Worm (Caenorhabditis elegans) whole organism, L4 larva: ENCODE measurements around the gene baf-1.

ENCODE experiments used
- F10B5.3 ChIP-seq: sonication (generic microtip); optimal IDR thresholded peaks from 2 replicates; lab custom pipeline; 2016; ENCODE audit warnings: mild to moderate bottlenecking, missing genetic modification characterization, missing compliant biosample characterization
- F49E8.2 ChIP-seq: sonication (generic microtip); optimal IDR thresholded peaks from 2 replicates; lab custom pipeline; 2016; ENCODE audit warnings: missing compliant biosample characterization, mild to moderate bottlenecking, missing genetic modification characterization, borderline replicate concordance
- T20F7.1 ChIP-seq: fragments of 200-800 bp; sonication (Bioruptor generic); optimal IDR thresholded peaks from 2 replicates; lab custom pipeline; 2018; ENCODE audit warnings: mild to moderate bottlenecking, missing genetic modification characterization, missing compliant biosample characterization
- T26A8.4 ChIP-seq: fragments of 200-800 bp; sonication (Bioruptor generic); IDR thresholded peaks from 2 replicates; pipeline ENCODE4 v1.3.6; 2022; ENCODE audit warnings: missing genetic modification characterization, missing compliant biosample characterization
- Y105C5A.15 ChIP-seq: fragments of 200-800 bp; sonication (Bioruptor generic); IDR thresholded peaks from 2 replicates; pipeline ENCODE4 v1.3.6; 2022; ENCODE audit warnings: missing genetic modification characterization, missing compliant biosample characterization
- Y48G9A.11 ChIP-seq: fragments of 200-800 bp; sonication (Bioruptor generic); IDR thresholded peaks from 2 replicates; pipeline ENCODE4 v1.3.6; 2022; ENCODE audit warnings: missing genetic modification reagents, missing genetic modification characterization, missing compliant biosample characterization
- ZK337.2 ChIP-seq: fragments of 200-800 bp; sonication (Bioruptor generic); IDR thresholded peaks from 2 replicates; pipeline ENCODE4 v1.3.6; 2022; ENCODE audit warnings: missing genetic modification reagents, missing genetic modification characterization, missing compliant biosample characterization
- ZK546.5 ChIP-seq, 2 experiments: sonication (generic microtip); optimal IDR thresholded peaks; 2 replicates each; lab custom pipeline; 2017; ENCODE audit warnings: missing biosample characterization in 2 of 2, missing genetic modification characterization in 2 of 2
- aha-1 ChIP-seq: fragments of 150-350 bp; peaks from one replicate; lab custom pipeline; 2014; ENCODE audit warnings: missing biosample characterization, missing genetic modification characterization
- aly-2 ChIP-seq: sonication (generic microtip); optimal IDR thresholded peaks from 2 replicates; lab custom pipeline; 2018; ENCODE audit warnings: missing biosample characterization, missing genetic modification characterization
- ama-1 ChIP-seq: fragments of 150-350 bp; optimal IDR thresholded peaks from 2 replicates; lab custom pipeline; 2014; ENCODE audit warnings: inconsistent platforms, mixed read lengths
- ceh-20 ChIP-seq: fragments of 200-800 bp; sonication (Bioruptor generic); IDR thresholded peaks from 2 replicates; pipeline ENCODE4 v1.3.6; 2022; ENCODE audit warnings: missing genetic modification reagents, missing genetic modification characterization, missing compliant biosample characterization
- ceh-32 ChIP-seq: sonication (generic microtip); optimal IDR thresholded peaks from 2 replicates; lab custom pipeline; 2016; ENCODE audit warnings: mild to moderate bottlenecking, missing genetic modification characterization, missing compliant biosample characterization; ENCODE audit not compliant: poor library complexity
- ceh-62 ChIP-seq: sonication (generic microtip); optimal IDR thresholded peaks from 2 replicates; lab custom pipeline; 2017; ENCODE audit warnings: missing biosample characterization, missing genetic modification characterization
- ceh-82 ChIP-seq: sonication (generic microtip); optimal IDR thresholded peaks from 2 replicates; lab custom pipeline; 2017; ENCODE audit warnings: missing biosample characterization, missing genetic modification characterization
- ctbp-1 ChIP-seq: fragments of 200-800 bp; sonication (Bioruptor generic); IDR thresholded peaks from 2 replicates; pipeline ENCODE4 v1.3.6; 2022; ENCODE audit warnings: missing genetic modification reagents, missing genetic modification characterization, missing compliant biosample characterization
- daf-16 ChIP-seq, 3 experiments: sonication (generic microtip); optimal IDR thresholded peaks; 2 replicates each; lab custom pipeline; 2016 to 2017; ENCODE audit warnings: missing genetic modification characterization in 3 of 3, missing genetic modification reagents in 3 of 3, mild to moderate bottlenecking in 2 of 3, missing compliant biosample characterization in 2 of 3, missing biosample characterization in 1 of 3, moderate library complexity in 1 of 3
- dmd-8 ChIP-seq: fragments of 200-800 bp; sonication (Bioruptor generic); IDR thresholded peaks from 2 replicates; pipeline ENCODE4 v1.3.6; 2022; ENCODE audit warnings: missing genetic modification characterization, missing compliant biosample characterization
- dpl-1 ChIP-seq: fragments of 150-350 bp; optimal IDR thresholded peaks from 2 replicates; lab custom pipeline; 2014; ENCODE audit warnings: missing biosample characterization, missing genetic modification reagents, missing genetic modification characterization
- duxl-1 ChIP-seq: sonication (generic microtip); optimal IDR thresholded peaks from 2 replicates; lab custom pipeline; 2016; ENCODE audit warnings: mild to moderate bottlenecking, missing genetic modification characterization, moderate library complexity, missing compliant biosample characterization; ENCODE audit not compliant: poor library complexity
- egl-27 ChIP-seq: sonication (generic microtip); optimal IDR thresholded peaks from 3 replicates; lab custom pipeline; 2017; ENCODE audit warnings: missing biosample characterization, missing genetic modification reagents, missing genetic modification characterization
- egl-43 ChIP-seq: fragments of 200-800 bp; sonication (Bioruptor generic); IDR thresholded peaks from 2 replicates; pipeline ENCODE4 v1.3.6; 2022; ENCODE audit warnings: missing genetic modification reagents, missing genetic modification characterization, missing compliant biosample characterization
- fos-1 ChIP-seq: fragments of 150-350 bp; optimal IDR thresholded peaks from 2 replicates; lab custom pipeline; 2014; ENCODE audit warnings: missing biosample characterization, missing genetic modification characterization
- gei-8 ChIP-seq: fragments of 200-800 bp; sonication (Bioruptor generic); optimal IDR thresholded peaks from 2 replicates; lab custom pipeline; 2018; ENCODE audit warnings: mild to moderate bottlenecking, missing genetic modification characterization, missing compliant biosample characterization
- hif-1 ChIP-seq, 2 experiments: sonication (generic microtip); optimal IDR thresholded peaks; 2 replicates each; lab custom pipeline; 2016 to 2017; ENCODE audit warnings: missing compliant biosample characterization in 2 of 2, missing genetic modification characterization in 2 of 2, missing genetic modification reagents in 2 of 2, missing genotype in 2 of 2, mild to moderate bottlenecking in 1 of 2
- hlh-30 ChIP-seq: sonication (generic microtip); optimal IDR thresholded peaks from 2 replicates; lab custom pipeline; 2017; ENCODE audit warnings: antibody characterized with exemption, mild to moderate bottlenecking, missing genetic modification characterization, missing compliant biosample characterization; ENCODE audit not compliant: insufficient read depth
- lim-7 ChIP-seq: fragments of 200-800 bp; sonication (Bioruptor generic); IDR thresholded peaks from 2 replicates; pipeline ENCODE4 v1.3.6; 2022; ENCODE audit warnings: missing genetic modification characterization, missing compliant biosample characterization
- lin-13 ChIP-seq: fragments of 150-350 bp; optimal IDR thresholded peaks from 2 replicates; lab custom pipeline; 2014; ENCODE audit warnings: missing biosample characterization, missing genetic modification reagents, missing genetic modification characterization
- lin-15B ChIP-seq: fragments of 150-350 bp; sonication (generic microtip); optimal IDR thresholded peaks from 3 replicates; lab custom pipeline; 2014; ENCODE audit warnings: missing biosample characterization, missing genetic modification characterization
- lin-38 ChIP-seq: fragments of 200-800 bp; sonication (Bioruptor generic); IDR thresholded peaks from 2 replicates; pipeline ENCODE4 v1.3.6; 2022; ENCODE audit warnings: missing genetic modification reagents, missing genetic modification characterization, missing compliant biosample characterization
- lin-39 ChIP-seq: fragments of 150-350 bp; optimal IDR thresholded peaks from 2 replicates; lab custom pipeline; 2014; ENCODE audit warnings: missing biosample characterization, missing genetic modification reagents, missing genetic modification characterization
- madf-5 ChIP-seq, 2 experiments: fragments of 200-800 bp; sonication (Bioruptor generic); IDR thresholded peaks; 2 replicates each; pipeline ENCODE4 v1.3.6; 2022; ENCODE audit warnings: missing compliant biosample characterization in 2 of 2, missing genetic modification characterization in 2 of 2
- madf-9 ChIP-seq: fragments of 200-800 bp; sonication (Bioruptor generic); conservative IDR thresholded peaks from 2 replicates; pipeline ENCODE4 v1.3.6; 2022; ENCODE audit warnings: missing genetic modification reagents, missing genetic modification characterization, missing compliant biosample characterization
- mdt-29 ChIP-seq: fragments of 200-800 bp; sonication (Bioruptor generic); IDR thresholded peaks from 2 replicates; pipeline ENCODE4 v1.3.6; 2022; ENCODE audit warnings: missing genetic modification reagents, missing genetic modification characterization, missing compliant biosample characterization
- mxl-3 ChIP-seq: fragments of 200-800 bp; sonication (Bioruptor generic); optimal IDR thresholded peaks from 2 replicates; lab custom pipeline; 2018; ENCODE audit warnings: mild to moderate bottlenecking, missing genetic modification characterization, missing compliant biosample characterization
- nhr-10 ChIP-seq: fragments of 150-350 bp; optimal IDR thresholded peaks from 2 replicates; lab custom pipeline; 2014; ENCODE audit warnings: missing biosample characterization, missing genetic modification characterization
- nhr-102 ChIP-seq: sonication (generic microtip); optimal IDR thresholded peaks from 2 replicates; lab custom pipeline; 2016; ENCODE audit warnings: mild to moderate bottlenecking, missing genetic modification characterization, moderate library complexity, missing compliant biosample characterization
- nhr-111 ChIP-seq: fragments of 200-800 bp; sonication (Bioruptor generic); optimal IDR thresholded peaks from 2 replicates; lab custom pipeline; 2018; ENCODE audit warnings: mild to moderate bottlenecking, missing genetic modification characterization, missing compliant biosample characterization
- nhr-28 ChIP-seq: fragments of 150-350 bp; optimal IDR thresholded peaks from 2 replicates; lab custom pipeline; 2014; ENCODE audit warnings: missing biosample characterization, missing genetic modification characterization
- nhr-42 ChIP-seq: fragments of 200-800 bp; sonication (Bioruptor generic); IDR thresholded peaks from 2 replicates; pipeline ENCODE4 v1.3.6; 2022; ENCODE audit warnings: missing genetic modification characterization, missing compliant biosample characterization
- saeg-2 ChIP-seq: fragments of 200-800 bp; sonication (Bioruptor generic); IDR thresholded peaks from 2 replicates; pipeline ENCODE4 v1.3.6; 2022; ENCODE audit warnings: missing genetic modification reagents, missing genetic modification characterization, missing compliant biosample characterization
- sdz-12 ChIP-seq: fragments of 200-800 bp; sonication (Bioruptor generic); optimal IDR thresholded peaks from 2 replicates; lab custom pipeline; 2018; ENCODE audit warnings: mild to moderate bottlenecking, missing genetic modification characterization, missing compliant biosample characterization
- set-16 ChIP-seq: fragments of 200-800 bp; sonication (Bioruptor generic); IDR thresholded peaks from 2 replicates; pipeline ENCODE4 v1.3.6; 2022; ENCODE audit warnings: missing genetic modification reagents, missing genetic modification characterization, missing compliant biosample characterization
- skn-1 ChIP-seq: fragments of 150-350 bp; optimal IDR thresholded peaks from 2 replicates; lab custom pipeline; 2014; ENCODE audit warnings: missing biosample characterization, missing genetic modification characterization
- spr-1 ChIP-seq: sonication (generic microtip); optimal IDR thresholded peaks from 2 replicates; lab custom pipeline; 2016; ENCODE audit warnings: mild to moderate bottlenecking, missing genetic modification characterization, missing compliant biosample characterization
- unc-39 ChIP-seq: sonication (generic microtip); optimal IDR thresholded peaks from 2 replicates; lab custom pipeline; 2017; ENCODE audit warnings: missing biosample characterization, missing genetic modification characterization
- unc-62 ChIP-seq, 3 experiments: fragments of 150-350 bp in 1 of 3; sonication (generic microtip); optimal IDR thresholded peaks in 2 of 3; peaks in 1 of 3; 1 replicate in 1 of 3; 2 replicates in 2 of 3; lab custom pipeline; 2014 to 2017; ENCODE audit warnings: missing biosample characterization in 3 of 3, missing genetic modification characterization in 3 of 3, missing genetic modification reagents in 3 of 3, missing genotype in 1 of 3
- vab-7 ChIP-seq: fragments of 200-800 bp; sonication (Bioruptor generic); IDR thresholded peaks from 2 replicates; pipeline ENCODE4 v1.3.6; 2022; ENCODE audit warnings: missing genetic modification reagents, missing genetic modification characterization, missing compliant biosample characterization
- zag-1 ChIP-seq: fragments of 150-350 bp; optimal IDR thresholded peaks from 2 replicates; lab custom pipeline; 2014; ENCODE audit warnings: missing biosample characterization, missing genetic modification characterization
- ztf-7 ChIP-seq: fragments of 150-350 bp; optimal IDR thresholded peaks from 2 replicates; lab custom pipeline; 2014; ENCODE audit warnings: missing biosample characterization, missing genetic modification characterization

The baf-1 gene

DNA sequence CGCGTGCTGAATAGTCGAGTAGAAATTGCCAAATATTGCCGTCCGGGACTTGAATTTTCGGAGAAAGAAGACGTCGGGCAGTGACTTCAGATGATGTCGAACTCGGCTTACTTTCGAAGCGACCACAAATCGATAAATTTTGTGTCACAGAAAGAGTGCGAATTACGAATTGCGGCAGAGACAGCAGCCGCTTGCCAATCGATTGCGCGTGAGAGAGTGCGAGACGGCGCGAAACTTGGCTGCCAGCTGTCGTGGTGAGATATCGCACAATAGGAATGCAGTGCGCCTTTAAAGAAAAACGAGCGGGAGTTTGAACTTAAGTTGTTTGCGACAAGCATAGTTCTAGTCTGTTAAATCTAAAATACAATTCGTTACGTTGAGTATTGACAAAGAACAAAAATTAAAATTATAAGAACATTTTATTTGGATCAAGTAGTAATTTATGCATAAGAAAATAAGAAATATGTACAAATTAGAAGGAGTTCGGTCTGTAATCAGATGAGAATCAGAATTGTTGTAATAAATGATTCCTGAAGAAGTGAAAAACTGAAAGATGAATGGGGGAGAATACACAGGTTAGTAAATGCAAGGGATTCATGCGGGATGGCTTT, 23.7 kb upstream of the baf-1 start, which contains the start of gene pir-2 (continued):
- TF ChIP-seq dpl-1 (peak; percentile 93), ceh-62 (tag; lab: Kevin White, UChicago) (no peak), unc-62 (GFP tag; optimal IDR thresholded peaks at IDR 0.05 in 1 of 2; lab: Kevin White, UChicago) (peak in 1 of 2 experiments; percentile 96), unc-62 (tag; optimal IDR thresholded peaks at IDR 0.05; lab: Kevin White, UChicago) (no peak), lin-15B (tag; lab: Kevin White, UChicago) (no peak), lin-38 (GFP tag; lab: Robert Waterston, UW) (peak; percentile 79), unc-39 (no peak), madf-9 (no peak), daf-16 (GFP tag; optimal IDR thresholded peaks at IDR 0.05; lab: Kevin White, UChicago) (no peak), daf-16 (tag; optimal IDR thresholded peaks at IDR 0.05; lab: Kevin White, UChicago) (peak; percentile 21), ceh-82 (tag; lab: Kevin White, UChicago) (no peak), sdz-12 (GFP tag; lab: Kevin White, UChicago) (no peak), T20F7.1 (peak; percentile 69), aly-2 (no peak), lin-13 (GFP tag; lab: Kevin White, UChicago) (peak; percentile 60), madf-5 (GFP tag; IDR thresholded peaks at IDR 0.05; lab: Robert Waterston, UW) (no peak), ceh-32 (tag; lab: Kevin White, UChicago) (no peak), ctbp-1 (GFP tag; lab: Robert Waterston, UW) (peak; percentile 38; the same call in 1 of the 2 replicates), F49E8.2 (no peak), hlh-30 (tag; lab: Kevin White, UChicago) (peak; percentile 91), aha-1 (peak; percentile 71), nhr-102 (tag; lab: Kevin White, UChicago) (peak; percentile 26), nhr-28 (tag; lab: Kevin White, UChicago) (peak; percentile 69), duxl-1 (tag; lab: Kevin White, UChicago) (peak; percentile 29), ztf-7 (tag; lab: Kevin White, UChicago) (peak; percentile 46), mdt-29 (GFP tag; lab: Robert Waterston, UW) (no peak), egl-27 (tag; lab: Kevin White, UChicago) (no peak), Y48G9A.11 (no peak), nhr-111 (GFP tag; lab: Kevin White, UChicago) (no peak), F10B5.3 (tag; lab: Kevin White, UChicago) (no peak), lin-39 (no peak), egl-43 (GFP tag; lab: Robert Waterston, UW) (no peak), lim-7 (no peak), ceh-20 (GFP tag; lab: Robert Waterston, UW) (0 out of 2 replicates have a peak, but pooled peaks have one; percentile 41), spr-1 (tag; lab: Kevin White, UChicago) (no peak), nhr-10 (tag; lab: Kevin White, UChicago) (peak; percentile 26), gei-8 (GFP tag; lab: Kevin White, UChicago) (no peak), nhr-42 (GFP tag; lab: Robert Waterston, UW) (0 out of 2 replicates have a peak, but pooled peaks have one; percentile 44), set-16 (GFP tag; lab: Robert Waterston, UW) (peak; percentile 50), saeg-2 (GFP tag; lab: Robert Waterston, UW) (no peak), ZK546.5 (tag; optimal IDR thresholded peaks at IDR 0.05; lab: Kevin White, UChicago) (no peak), ZK337.2 (GFP tag; lab: Robert Waterston, UW) (no peak), skn-1 (no peak), fos-1 (no peak), zag-1 (tag; lab: Kevin White, UChicago) (no peak), dmd-8 (GFP tag; lab: Robert Waterston, UW) (no peak), ama-1 (lab: Kevin White, UChicago) (peak; percentile 89), Y105C5A.15 (no peak), mxl-3 (peak; percentile 20), vab-7 (GFP tag; lab: Robert Waterston, UW) (peak; percentile 41; the same call in 1 of the 2 replicates), hif-1 (tag; optimal IDR thresholded peaks at IDR 0.05; lab: Kevin White, UChicago) (peak in 1 of 2 experiments; percentile 54), T26A8.4 (GFP tag; lab: Robert Waterston, UW) (peak; percentile 51)
